Fruit fly (Drosophila melanogaster): Measurements from ENCODE around the gene Nrg.

DNA sequence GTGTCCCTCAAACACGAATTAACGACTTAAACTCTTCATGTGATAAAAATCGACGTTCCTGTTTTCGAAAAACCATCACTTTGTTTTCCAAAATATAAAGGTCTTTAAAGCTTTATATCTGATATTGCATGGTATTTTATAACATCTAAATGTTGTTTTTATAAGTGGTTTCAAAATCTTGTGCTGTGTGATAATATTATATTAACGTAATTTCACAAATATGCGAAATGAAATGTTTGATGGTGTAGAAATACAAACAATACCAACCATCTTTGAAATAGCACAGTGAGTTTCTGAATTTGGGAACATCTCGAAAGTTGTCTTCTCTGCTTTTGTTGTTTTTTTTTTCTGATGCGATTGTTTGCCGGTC lies 26.2 kb upstream of the Nrg start:
- no peak for TF ChIP-seq cas (GFP tag; IDR thresholded peaks at IDR 0.05)
- TF ChIP-seq CG6683 (GFP tag; optimal IDR thresholded peaks at IDR 0.05): no peak
- TF ChIP-seq prd (optimal IDR thresholded peaks at IDR 0.05): no peak
- TF ChIP-seq prd (GFP tag; IDR thresholded peaks at IDR 0.05): no peak
